Fruit fly (Drosophila melanogaster) whole organism, embryonic: ENCODE results near the gene Tim13.

ENCODE experiments used
- CG10654 ChIP-seq: fragments of 200-800 bp; sonication (Bioruptor generic); optimal IDR thresholded peaks from 2 replicates; lab custom pipeline; 2016; ENCODE audit warnings: missing biosample characterization, missing genetic modification characterization
- CG11456 ChIP-seq: fragments of 200-800 bp; sonication (Bioruptor generic); IDR thresholded peaks from 3 replicates; pipeline ENCODE4 v1.3.6; 2022; ENCODE audit warnings: missing biosample characterization, missing genetic modification characterization
- CG12769 ChIP-seq: fragments of 200-800 bp; sonication (Bioruptor generic); optimal IDR thresholded peaks from 2 replicates; lab custom pipeline; 2019; ENCODE audit warnings: missing biosample characterization, mild to moderate bottlenecking, missing genetic modification characterization, moderate library complexity
- CG13287 ChIP-seq: fragments of 200-800 bp; sonication (Bioruptor generic); IDR thresholded peaks from 2 replicates; pipeline ENCODE4 v1.3.6; 2022; ENCODE audit warnings: missing biosample characterization, missing genetic modification characterization; ENCODE audit not compliant: partially characterized antibody
- CG15479 ChIP-seq: fragments of 200-800 bp; sonication (Bioruptor generic); optimal IDR thresholded peaks from 3 replicates; lab custom pipeline; 2019; ENCODE audit warnings: missing biosample characterization, mild to moderate bottlenecking, missing genetic modification characterization, moderate library complexity
- CG1603 ChIP-seq: fragments of 200-800 bp; sonication (Bioruptor generic); optimal IDR thresholded peaks from 2 replicates; lab custom pipeline; 2019; ENCODE audit warnings: missing biosample characterization, mild to moderate bottlenecking, missing genetic modification characterization, moderate library complexity
- CG16863 ChIP-seq: fragments of 200-800 bp; sonication (Bioruptor generic); optimal IDR thresholded peaks from 3 replicates; lab custom pipeline; 2016; ENCODE audit warnings: missing biosample characterization, missing genetic modification characterization
- CG2129 ChIP-seq: fragments of 200-800 bp; sonication (Bioruptor generic); IDR thresholded peaks from 2 replicates; pipeline ENCODE4 v1.3.6; 2022; ENCODE audit warnings: missing biosample characterization, missing genetic modification characterization; ENCODE audit not compliant: partially characterized antibody
- CG2889 ChIP-seq: fragments of 200-800 bp; sonication (Bioruptor generic); IDR thresholded peaks from 3 replicates; pipeline ENCODE4 v1.3.6; 2022; ENCODE audit warnings: missing biosample characterization, missing genetic modification characterization
- CG34376 ChIP-seq: fragments of 200-800 bp; sonication (Bioruptor generic); optimal IDR thresholded peaks from 2 replicates; lab custom pipeline; 2018; ENCODE audit warnings: missing biosample characterization, mild to moderate bottlenecking, missing genetic modification characterization
- CG34422 ChIP-seq: fragments of 200-800 bp; sonication (Bioruptor generic); IDR thresholded peaks from 3 replicates; pipeline ENCODE4 v1.3.6; 2022; ENCODE audit warnings: missing biosample characterization, missing genetic modification characterization
- CG3995 ChIP-seq: fragments of 200-800 bp; sonication (Bioruptor generic); optimal IDR thresholded peaks from 3 replicates; lab custom pipeline; 2016; ENCODE audit warnings: missing biosample characterization, missing genetic modification characterization
- CG4854 ChIP-seq: fragments of 200-800 bp; sonication (Bioruptor generic); optimal IDR thresholded peaks from 2 replicates; lab custom pipeline; 2016; ENCODE audit warnings: missing biosample characterization, missing genetic modification characterization, inconsistent platforms
- CG6813 ChIP-seq: fragments of 200-800 bp; sonication (Bioruptor generic); optimal IDR thresholded peaks from 2 replicates; lab custom pipeline; 2017; ENCODE audit warnings: missing biosample characterization, missing genetic modification characterization, mild to moderate bottlenecking, moderate library complexity, missing genetic modification reagents
- CoRest ChIP-seq: fragments of 200-800 bp; sonication (Bioruptor generic); optimal IDR thresholded peaks from 3 replicates; lab custom pipeline; 2018; ENCODE audit warnings: missing biosample characterization, mild to moderate bottlenecking, missing genetic modification characterization, moderate library complexity
- Deaf1 ChIP-seq: fragments of 200-800 bp; optimal IDR thresholded peaks from 3 replicates; lab custom pipeline; 2019; ENCODE audit warnings: missing biosample characterization, mild to moderate bottlenecking, missing genetic modification characterization, moderate library complexity
- E2f1 ChIP-seq: fragments of 200-800 bp; sonication (Bioruptor generic); IDR thresholded peaks from 2 replicates; pipeline ENCODE4 v1.3.6; 2022; ENCODE audit warnings: missing biosample characterization, missing genetic modification characterization
- E2f2 ChIP-seq: fragments of 200-800 bp; sonication (Bioruptor generic); IDR thresholded peaks from 2 replicates; pipeline ENCODE4 v1.3.6; 2022; ENCODE audit warnings: missing biosample characterization, missing genetic modification characterization
- HmgD ChIP-seq: fragments of 200-800 bp; sonication (Bioruptor generic); optimal IDR thresholded peaks from 3 replicates; lab custom pipeline; 2016; ENCODE audit warnings: missing biosample characterization, missing genetic modification characterization
- Lhr ChIP-seq: fragments of 200-800 bp; sonication (Bioruptor generic); optimal IDR thresholded peaks from 3 replicates; lab custom pipeline; 2017; ENCODE audit warnings: mild to moderate bottlenecking, missing biosample characterization, missing genetic modification reagents, missing genetic modification characterization
- Mad ChIP-seq: fragments of 200-800 bp; sonication (Bioruptor generic); optimal IDR thresholded peaks from 2 replicates; lab custom pipeline; 2016; ENCODE audit warnings: missing biosample characterization, missing genetic modification characterization
- Med ChIP-seq: fragments of 200-800 bp; sonication (Bioruptor generic); peaks from one replicate; lab custom pipeline; 2016; ENCODE audit warnings: missing biosample characterization, missing genetic modification characterization, mild to moderate bottlenecking, inconsistent platforms, moderate library complexity
- Myb ChIP-seq: fragments of 200-800 bp; sonication (Bioruptor generic); optimal IDR thresholded peaks from 2 replicates; lab custom pipeline; 2016; ENCODE audit warnings: missing biosample characterization, missing genetic modification characterization
- NC2α ChIP-seq: fragments of 200-800 bp; sonication (Bioruptor generic); optimal IDR thresholded peaks from 2 replicates; lab custom pipeline; 2016; ENCODE audit warnings: missing biosample characterization, missing genetic modification characterization
- Oaz ChIP-seq: fragments of 200-800 bp; sonication (Bioruptor generic); IDR thresholded peaks from 2 replicates; pipeline ENCODE4 v1.3.6; 2022; ENCODE audit warnings: missing biosample characterization, missing genetic modification characterization
- Oli ChIP-seq: fragments of 200-800 bp; sonication (Bioruptor generic); optimal IDR thresholded peaks from 2 replicates; lab custom pipeline; 2018; ENCODE audit warnings: missing biosample characterization, mild to moderate bottlenecking, missing genetic modification characterization, moderate library complexity
- Ravus ChIP-seq: fragments of 200-800 bp; sonication (Bioruptor generic); IDR thresholded peaks from 2 replicates; pipeline ENCODE4 v1.3.6; 2022; ENCODE audit warnings: missing biosample characterization, missing genetic modification characterization
- Trl ChIP-seq, 3 experiments: fragments of >200 bp in 2 of 3; fragments of 200-800 bp in 1 of 3; sonication (Bioruptor generic) in 1 of 3; optimal IDR thresholded peaks; 2 replicates in 1 of 3; 3 replicates in 2 of 3; lab custom pipeline; 2016 to 2017; ENCODE audit warnings: missing biosample characterization in 1 of 3, missing genetic modification characterization in 1 of 3
- amos ChIP-seq: fragments of 200-800 bp; sonication (Bioruptor generic); IDR thresholded peaks from 2 replicates; pipeline ENCODE4 v1.3.6; 2022; ENCODE audit warnings: missing biosample characterization, missing genetic modification characterization; ENCODE audit not compliant: partially characterized antibody
- ash1 ChIP-seq: fragments of 200-800 bp; sonication (Bioruptor generic); optimal IDR thresholded peaks from 2 replicates; lab custom pipeline; 2018; ENCODE audit warnings: missing biosample characterization, mild to moderate bottlenecking, missing genetic modification characterization
- ato ChIP-seq: fragments of 200-800 bp; sonication (Bioruptor generic); IDR thresholded peaks from 2 replicates; pipeline ENCODE4 v1.3.6; 2022; ENCODE audit warnings: missing biosample characterization, missing genetic modification characterization; ENCODE audit not compliant: partially characterized antibody
- cad ChIP-seq: fragments of >200 bp; optimal IDR thresholded peaks from 2 replicates; lab custom pipeline; 2017; ENCODE audit warnings: missing biosample characterization, missing genetic modification characterization
- cg ChIP-seq: fragments of 200-800 bp; sonication (Bioruptor generic); optimal IDR thresholded peaks from 3 replicates; lab custom pipeline; 2019; ENCODE audit warnings: missing biosample characterization, mild to moderate bottlenecking, missing genetic modification characterization, moderate library complexity
- chinmo ChIP-seq: fragments of 200-800 bp; sonication (Bioruptor generic); IDR thresholded peaks from 4 replicates; pipeline ENCODE4 v1.3.6; 2022; ENCODE audit warnings: missing biosample characterization, missing genetic modification characterization; ENCODE audit not compliant: partially characterized antibody
- crp ChIP-seq, 2 experiments: fragments of 200-800 bp; sonication (Bioruptor generic); optimal IDR thresholded peaks; 2 replicates in 1 of 2; 3 replicates in 1 of 2; lab custom pipeline; 2017; ENCODE audit warnings: missing biosample characterization in 2 of 2, missing genetic modification characterization in 2 of 2, mild to moderate bottlenecking in 1 of 2, moderate library complexity in 1 of 2
- dmrt11E ChIP-seq: fragments of 200-800 bp; sonication (Bioruptor generic); optimal IDR thresholded peaks from 3 replicates; lab custom pipeline; 2018; ENCODE audit warnings: missing biosample characterization, mild to moderate bottlenecking, missing genetic modification characterization, moderate library complexity
- fu2 ChIP-seq: fragments of 200-800 bp; sonication (Bioruptor generic); optimal IDR thresholded peaks from 2 replicates; lab custom pipeline; 2016; ENCODE audit warnings: missing biosample characterization, missing genetic modification characterization
- lbe ChIP-seq: fragments of 200-800 bp; sonication (Bioruptor generic); optimal IDR thresholded peaks from 2 replicates; lab custom pipeline; 2016; ENCODE audit warnings: missing biosample characterization, mild to moderate bottlenecking, missing genetic modification characterization
- mirr ChIP-seq: fragments of 200-800 bp; sonication (Bioruptor generic); optimal IDR thresholded peaks from 3 replicates; lab custom pipeline; 2018; ENCODE audit warnings: missing biosample characterization, mild to moderate bottlenecking, missing genetic modification characterization
- nau ChIP-seq: fragments of 200-800 bp; sonication (Bioruptor generic); optimal IDR thresholded peaks from 3 replicates; lab custom pipeline; 2017; ENCODE audit warnings: missing biosample characterization, mild to moderate bottlenecking, missing genetic modification characterization, missing genetic modification reagents
- psq ChIP-seq: fragments of 200-800 bp; sonication (Bioruptor generic); optimal IDR thresholded peaks from 2 replicates; lab custom pipeline; 2017; ENCODE audit warnings: missing biosample characterization, missing genetic modification characterization
- run ChIP-seq: fragments of 200-800 bp; sonication (Bioruptor generic); optimal IDR thresholded peaks from 3 replicates; lab custom pipeline; 2018; ENCODE audit warnings: missing biosample characterization, mild to moderate bottlenecking, missing genetic modification characterization
- sens ChIP-seq: fragments of 200-800 bp; sonication (Bioruptor generic); peaks from one replicate; lab custom pipeline; 2016; ENCODE audit warnings: missing biosample characterization, missing genetic modification characterization
- seq ChIP-seq: fragments of 200-800 bp; sonication (Bioruptor generic); IDR thresholded peaks from 2 replicates; pipeline ENCODE4 v1.3.6; 2022; ENCODE audit warnings: missing biosample characterization, missing genetic modification characterization
- sisA ChIP-seq: fragments of 200-800 bp; sonication (Bioruptor generic); IDR thresholded peaks from 2 replicates; pipeline ENCODE4 v1.3.6; 2022; ENCODE audit warnings: missing biosample characterization, missing genetic modification characterization
- sug ChIP-seq: fragments of 200-800 bp; optimal IDR thresholded peaks from 2 replicates; lab custom pipeline; 2019; ENCODE audit warnings: missing biosample characterization, mild to moderate bottlenecking, missing genetic modification characterization, moderate library complexity
- tna ChIP-seq: fragments of 200-800 bp; sonication (Bioruptor generic); IDR thresholded peaks from 2 replicates; pipeline ENCODE4 v1.3.6; 2022; ENCODE audit warnings: missing biosample characterization, missing genetic modification characterization; ENCODE audit not compliant: partially characterized antibody
- vvl ChIP-seq: fragments of 200-800 bp; sonication (Bioruptor generic); IDR thresholded peaks from 2 replicates; pipeline ENCODE4 v1.3.6; 2022; ENCODE audit warnings: missing biosample characterization, missing genetic modification characterization
- wek ChIP-seq: fragments of 200-800 bp; sonication (Bioruptor generic); optimal IDR thresholded peaks from 3 replicates; lab custom pipeline; 2018; ENCODE audit warnings: missing biosample characterization, mild to moderate bottlenecking, missing genetic modification characterization, moderate library complexity
- z ChIP-seq: fragments of 200-800 bp; sonication (Bioruptor generic); IDR thresholded peaks from 3 replicates; pipeline ENCODE4 v1.3.6; 2022; ENCODE audit warnings: missing biosample characterization, missing genetic modification characterization

The Tim13 gene

DNA sequence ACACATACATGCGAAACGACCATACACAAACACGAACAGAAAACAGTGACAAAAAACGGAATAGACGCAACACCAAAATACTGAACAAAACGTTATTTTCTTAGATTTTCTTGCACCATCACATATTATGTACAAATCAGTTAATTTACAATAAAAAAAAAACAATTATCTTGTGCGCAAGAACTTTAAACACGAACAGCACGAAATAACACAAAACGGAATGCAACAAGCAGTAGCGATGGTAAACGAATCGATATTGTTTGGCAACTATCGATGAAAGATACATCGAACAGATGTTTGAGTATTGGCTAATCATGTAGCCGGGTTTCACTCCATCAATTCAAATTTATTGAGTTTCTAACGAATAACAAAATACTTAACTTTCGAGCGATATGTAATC, 15.5 kb upstream of the Tim13 start, which contains the start of gene Pi3K68D (continued):
- TF ChIP-seq CG16863 (GFP tag; lab: Kevin White, UChicago) (no peak), CG2129 (peak; percentile 88), Ravus (GFP tag; lab: Robert Waterston, UW) (no peak), CG11456 (no peak), amos (GFP tag; lab: Robert Waterston, UW) (peak; percentile 98), CG13287 (peak; percentile 95), CG10654 (no peak), Lhr (GFP tag; lab: Kevin White, UChicago) (peak; percentile 81), HmgD (GFP tag; lab: Kevin White, UChicago) (peak; percentile 79), CG4854 (peak; percentile 9), CG1603 (peak; percentile 88), Mad (no peak)
- TF ChIP-seq, all 482 proteins: peak for 116

DNA sequence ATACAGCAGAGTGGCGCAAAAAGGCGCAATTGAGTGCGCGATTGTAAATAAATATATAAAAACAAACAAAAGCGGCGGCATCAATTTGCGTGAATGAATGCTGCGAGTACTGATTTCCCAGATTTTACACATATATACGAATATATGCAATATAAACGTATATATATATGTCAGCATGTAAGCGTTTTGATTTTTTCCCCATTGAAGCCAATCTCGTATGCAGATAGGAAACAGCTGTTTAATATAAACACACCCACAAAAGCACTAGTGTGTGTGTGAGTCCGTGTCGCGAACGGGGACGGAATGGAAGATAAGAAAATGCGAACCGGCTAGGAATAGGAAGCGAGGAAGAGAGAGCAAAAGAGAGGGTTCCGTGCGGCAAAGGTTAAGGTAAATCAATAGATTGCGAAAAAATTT, 14.6 kb upstream of the Tim13 start:
- TF ChIP-seq dmrt11E (tag; lab: Kevin White, UChicago): no peak
- TF ChIP-seq sug (tag; lab: Kevin White, UChicago): peak; percentile 25
- peak; percentile 70 for TF ChIP-seq CG15479 (GFP tag; lab: Kevin White, UChicago)
- TF ChIP-seq Med (GFP tag; lab: Kevin White, UChicago): peak; percentile 73
- TF ChIP-seq tna (GFP tag; lab: Robert Waterston, UW): no peak
- no peak for TF ChIP-seq ash1 (GFP tag; lab: Kevin White, UChicago)
- TF ChIP-seq Trl (optimal IDR thresholded peaks at IDR 0.05; lab: Kevin White, UChicago): peak in 1 of 2 experiments; percentile 49
- TF ChIP-seq Trl (GFP tag; optimal IDR thresholded peaks at IDR 0.05; lab: Kevin White, UChicago): no peak
- peak; percentile 40; the same call in 1 of the 3 replicates for TF ChIP-seq CG34422 (GFP tag; lab: Robert Waterston, UW)
- TF ChIP-seq CG34376: peak; percentile 23
- no peak for TF ChIP-seq nau (GFP tag; lab: Kevin White, UChicago)
- 0 out of 2 replicates have a peak, but pooled peaks have one; percentile 13 for TF ChIP-seq vvl (GFP tag; lab: Robert Waterston, UW)
- TF ChIP-seq crp (GFP tag; optimal IDR thresholded peaks at IDR 0.05; lab: Kevin White, UChicago): peak in 1 of 2 experiments; percentile 76
- TF ChIP-seq lbe (GFP tag; lab: Kevin White, UChicago): peak; percentile 2
- TF ChIP-seq chinmo (GFP tag; lab: Robert Waterston, UW): peak; percentile 81; the same call in 2 of the 4 replicates
- no peak for TF ChIP-seq z (GFP tag; lab: Robert Waterston, UW)
- TF ChIP-seq CG13287: peak; percentile 35
- peak; percentile 34 for TF ChIP-seq sens
- TF ChIP-seq cg (GFP tag; lab: Kevin White, UChicago): peak; percentile 70
- peak; percentile 77 for TF ChIP-seq psq (GFP tag; lab: Kevin White, UChicago)
- no peak for TF ChIP-seq Myb (GFP tag; lab: Kevin White, UChicago)
- TF ChIP-seq Deaf1 (tag; lab: Kevin White, UChicago): no peak
- no peak for TF ChIP-seq Oli
- no peak for TF ChIP-seq E2f1
- no peak for TF ChIP-seq CG12769
- no peak for TF ChIP-seq mirr

DNA sequence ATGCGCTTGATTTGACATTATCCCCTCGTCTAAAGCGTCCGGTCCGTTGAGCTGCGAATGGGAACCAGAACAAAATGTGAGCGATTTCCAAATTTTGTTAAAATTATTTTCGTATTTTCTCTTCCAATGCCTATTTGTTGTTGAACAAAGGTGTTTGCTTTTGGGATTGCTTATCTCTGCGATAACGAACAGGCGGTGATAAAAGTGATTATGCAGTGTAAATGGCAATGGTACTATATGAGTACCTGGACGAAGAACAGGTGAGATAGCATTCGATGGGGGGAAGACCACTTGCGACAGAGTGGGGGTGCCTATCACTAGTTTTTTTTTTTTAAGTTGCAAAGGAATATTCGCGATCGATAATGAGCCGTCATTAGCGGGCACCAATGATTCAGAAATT, 13.9 kb upstream of the Tim13 start:
- TF ChIP-seq CG6813 (peak; percentile 54), CG3995 (no peak), cad (no peak), E2f2 (GFP tag; lab: Robert Waterston, UW) (no peak), NC2α (no peak), CG2889 (GFP tag; lab: Robert Waterston, UW) (no peak), fu2 (GFP tag; lab: Kevin White, UChicago) (no peak), run (no peak), Oaz (GFP tag; lab: Robert Waterston, UW) (no peak), seq (no peak), CoRest (tag; lab: Kevin White, UChicago) (no peak), ato (no peak), wek (GFP tag; lab: Kevin White, UChicago) (peak; percentile 6), sisA (no peak)
